Fruit fly (Drosophila melanogaster): ENCODE measurements around the gene Graf.

Graf gene

dm6 chrX:15740288-15740726 lies 20.2 kb downstream of the Graf start (continued):
- TF ChIP-seq CG16815 (GFP tag; optimal IDR thresholded peaks at IDR 0.05) (peak; percentile 48), Taf1 (GFP tag; IDR thresholded peaks at IDR 0.05) (peak; percentile 69), Ets97D (GFP tag; optimal IDR thresholded peaks at IDR 0.05) (no peak), Mes4 (GFP tag; optimal IDR thresholded peaks at IDR 0.05) (no peak), CG13296 (GFP tag; optimal IDR thresholded peaks at IDR 0.05) (peak; percentile 83), pnt (GFP tag; optimal IDR thresholded peaks at IDR 0.05) (no peak), Hmx (GFP tag; optimal IDR thresholded peaks at IDR 0.05) (no peak), ab (GFP tag; optimal IDR thresholded peaks at IDR 0.05) (peak; percentile 4), Optix (GFP tag; IDR thresholded peaks at IDR 0.05) (0 out of 3 replicates have a peak, but pooled peaks have one; percentile 16), lab (GFP tag; optimal IDR thresholded peaks at IDR 0.05) (peak; percentile 90), br (optimal IDR thresholded peaks at IDR 0.05) (no peak), CG1602 (GFP tag; optimal IDR thresholded peaks at IDR 0.05) (peak; percentile 59), phol (tag; optimal IDR thresholded peaks at IDR 0.05) (peak; percentile 52), bbx (GFP tag; IDR thresholded peaks at IDR 0.05; ENCODE audit: partially characterized antibody) (no peak), CG3281 (GFP tag; optimal IDR thresholded peaks at IDR 0.05) (peak; percentile 78), Hey (tag; optimal IDR thresholded peaks at IDR 0.05) (peak; percentile 57), p53 (GFP tag; optimal IDR thresholded peaks at IDR 0.05) (no peak), rib (GFP tag; IDR thresholded peaks at IDR 0.05) (peak; percentile 81), CG11560 (tag; IDR thresholded peaks at IDR 0.05) (peak; percentile 21; the same call in 1 of the 3 replicates), ac (GFP tag; optimal IDR thresholded peaks at IDR 0.05) (no peak), Usf (GFP tag; optimal IDR thresholded peaks at IDR 0.05) (no peak), pho (GFP tag; optimal IDR thresholded peaks at IDR 0.05) (peak; percentile 69), CG15011 (GFP tag; optimal IDR thresholded peaks at IDR 0.05) (peak; percentile 41), GATAe (GFP tag; conservative IDR thresholded peaks at IDR 0.05) (peak; percentile 97), her (GFP tag; optimal IDR thresholded peaks at IDR 0.05) (peak; percentile 47), jing (GFP tag; optimal IDR thresholded peaks at IDR 0.05) (no peak), gsb (GFP tag; IDR thresholded peaks at IDR 0.05) (peak; percentile 70), CG32772 (GFP tag; IDR thresholded peaks at IDR 0.05) (peak; percentile 69), corto (GFP tag; optimal IDR thresholded peaks at IDR 0.05) (peak; percentile 22), otp (GFP tag; IDR thresholded peaks at IDR 0.05) (peak; percentile 62; the same call in 1 of the 3 replicates), CG18011 (GFP tag; optimal IDR thresholded peaks at IDR 0.05) (peak; percentile 48), CG33557 (GFP tag; optimal IDR thresholded peaks at IDR 0.05) (no peak), dati (GFP tag; IDR thresholded peaks at IDR 0.05) (peak; percentile 31; the same call in 1 of the 2 replicates), gce (GFP tag; IDR thresholded peaks at IDR 0.05) (no peak), tup (GFP tag; optimal IDR thresholded peaks at IDR 0.05) (no peak), da (GFP tag; optimal IDR thresholded peaks at IDR 0.05) (no peak), CG8478 (optimal IDR thresholded peaks at IDR 0.05) (no peak)

dm6 chrX:15738890-15739550 lies 21.5 kb downstream of the Graf start, which contains the start of the genes CG11679 and CG8206:
CG11679 (minus strand) TSS chrX:15738954.
CG8206 (plus strand) TSS chrX:15739230.
- TF ChIP-seq Max (GFP tag; optimal IDR thresholded peaks at IDR 0.05) (peak; percentile 24), fu2 (GFP tag; optimal IDR thresholded peaks at IDR 0.05) (peak; percentile 25), bbx (GFP tag; IDR thresholded peaks at IDR 0.05; ENCODE audit: partially characterized antibody) (peak; percentile 32; the same call in 1 of the 2 replicates), CG10267 (tag; optimal IDR thresholded peaks at IDR 0.05) (peak; percentile 22), Ptx1 (GFP tag; IDR thresholded peaks at IDR 0.05) (peak; percentile 40; the same call in 1 of the 2 replicates), en (GFP tag; optimal IDR thresholded peaks at IDR 0.05) (no peak), jing (GFP tag; optimal IDR thresholded peaks at IDR 0.05) (no peak), BEAF-32 (GFP tag; optimal IDR thresholded peaks at IDR 0.05) (peak; percentile 55), Fer1 (GFP tag; optimal IDR thresholded peaks at IDR 0.05) (peak; percentile 36), run (tag; optimal IDR thresholded peaks at IDR 0.05) (no peak), CG10462 (GFP tag; optimal IDR thresholded peaks at IDR 0.05) (no peak), CG17612 (GFP tag; IDR thresholded peaks at IDR 0.05) (no peak), Fer3 (tag; optimal IDR thresholded peaks at IDR 0.05) (peak; percentile 3), CG11695 (GFP tag; IDR thresholded peaks at IDR 0.05) (no peak), caup (GFP tag; optimal IDR thresholded peaks at IDR 0.05; ENCODE audit: severe bottlenecking) (no peak), pum (GFP tag; optimal IDR thresholded peaks at IDR 0.05) (peak; percentile 54), Antp (GFP tag; optimal IDR thresholded peaks at IDR 0.05) (peak; percentile 59)
